Worm (Caenorhabditis elegans) whole organism, young adult: Measurements from ENCODE around the gene kel-1.
A peak's percentile ranks its signal among the peaks of the same experiment; 100 is the strongest.

ENCODE experiments used
- B0035.1 ChIP-seq: sonication (generic microtip); optimal IDR thresholded peaks from 2 replicates; lab custom pipeline; 2016; ENCODE audit warnings: missing genetic modification characterization, mild to moderate bottlenecking, missing compliant biosample characterization, missing genotype, missing genetic modification reagents
- F10E7.11 ChIP-seq: sonication (generic microtip); optimal IDR thresholded peaks from 2 replicates; lab custom pipeline; 2017; ENCODE audit warnings: mild to moderate bottlenecking, missing genetic modification characterization, moderate library complexity, missing compliant biosample characterization
- F52B5.7 ChIP-seq: sonication (generic microtip); optimal IDR thresholded peaks from 2 replicates; lab custom pipeline; 2016; ENCODE audit warnings: mild to moderate bottlenecking, missing genetic modification characterization, missing compliant biosample characterization
- F57A8.1 ChIP-seq: fragments of 200-800 bp; sonication (Bioruptor generic); optimal IDR thresholded peaks from 2 replicates; lab custom pipeline; 2018; ENCODE audit warnings: mild to moderate bottlenecking, missing genetic modification characterization, moderate library complexity, missing compliant biosample characterization
- F57C9.4 ChIP-seq: sonication (generic microtip); optimal IDR thresholded peaks from 2 replicates; lab custom pipeline; 2017; ENCODE audit warnings: mild to moderate bottlenecking, missing genetic modification characterization, missing compliant biosample characterization
- T26A5.8 ChIP-seq: sonication (generic microtip); optimal IDR thresholded peaks from 2 replicates; lab custom pipeline; 2016; ENCODE audit warnings: missing genetic modification characterization, missing compliant biosample characterization
- Y56A3A.18 ChIP-seq: fragments of 200-800 bp; sonication (Bioruptor generic); IDR thresholded peaks from 2 replicates; pipeline ENCODE4 v1.3.6; 2022; ENCODE audit warnings: missing genetic modification reagents, missing genetic modification characterization, missing compliant biosample characterization
- Y67H2A.10 ChIP-seq: fragments of 200-800 bp; sonication (Bioruptor generic); conservative IDR thresholded peaks from 2 replicates; pipeline ENCODE4 v1.3.6; 2022; ENCODE audit warnings: missing genetic modification reagents, missing genetic modification characterization, missing compliant biosample characterization
- ama-1 ChIP-seq, 3 experiments: fragments of 150-350 bp in 1 of 3; sonication (generic microtip) in 2 of 3; optimal IDR thresholded peaks; 2 replicates each; lab custom pipeline; 2014 to 2018; ENCODE audit warnings: missing biosample characterization in 2 of 3, missing genetic modification characterization in 2 of 3, missing genetic modification reagents in 2 of 3
- attf-3 ChIP-seq: fragments of 200-800 bp; sonication (Bioruptor generic); conservative IDR thresholded peaks from 2 replicates; pipeline ENCODE4 v1.3.6; 2022; ENCODE audit warnings: missing genetic modification reagents, missing genetic modification characterization, missing compliant biosample characterization
- attf-5 ChIP-seq: fragments of 200-800 bp; sonication (Bioruptor generic); optimal IDR thresholded peaks from 2 replicates; lab custom pipeline; 2018; ENCODE audit warnings: mild to moderate bottlenecking, missing genetic modification characterization, missing compliant biosample characterization
- attf-6 ChIP-seq: fragments of 200-800 bp; sonication (Bioruptor generic); IDR thresholded peaks from 2 replicates; pipeline ENCODE4 v1.3.6; 2022; ENCODE audit warnings: missing genetic modification reagents, missing genetic modification characterization, missing compliant biosample characterization
- ceh-91 ChIP-seq: fragments of 200-800 bp; sonication (Bioruptor generic); IDR thresholded peaks from 2 replicates; pipeline ENCODE4 v1.3.6; 2022; ENCODE audit warnings: missing genetic modification reagents, missing genetic modification characterization, missing compliant biosample characterization
- efl-1 ChIP-seq: fragments of 150-350 bp; optimal IDR thresholded peaks from 2 replicates; lab custom pipeline; 2014; ENCODE audit warnings: missing biosample characterization, missing genetic modification reagents, missing genetic modification characterization
- egl-18 ChIP-seq: fragments of 200-800 bp; sonication (Bioruptor generic); IDR thresholded peaks from 2 replicates; pipeline ENCODE4 v1.3.6; 2022; ENCODE audit warnings: missing genetic modification reagents, missing genetic modification characterization, missing compliant biosample characterization
- egl-44 ChIP-seq: fragments of 200-800 bp; sonication (Bioruptor generic); IDR thresholded peaks from 2 replicates; pipeline ENCODE4 v1.3.6; 2022; ENCODE audit warnings: missing genetic modification reagents, missing genetic modification characterization, missing compliant biosample characterization
- ekl-4 ChIP-seq: fragments of 200-800 bp; sonication (Bioruptor generic); IDR thresholded peaks from 2 replicates; pipeline ENCODE4 v1.3.6; 2022; ENCODE audit warnings: missing genetic modification reagents, missing genetic modification characterization, missing compliant biosample characterization
- ets-4 ChIP-seq: fragments of 200-800 bp; sonication (Bioruptor generic); optimal IDR thresholded peaks from 2 replicates; lab custom pipeline; 2018; ENCODE audit warnings: mild to moderate bottlenecking, missing genetic modification characterization, missing compliant biosample characterization
- fkh-3 ChIP-seq: sonication (generic microtip); optimal IDR thresholded peaks from 2 replicates; lab custom pipeline; 2016; ENCODE audit warnings: mild to moderate bottlenecking, missing genetic modification characterization, missing compliant biosample characterization
- hlh-26 ChIP-seq: fragments of 200-800 bp; sonication (Bioruptor generic); conservative IDR thresholded peaks from 2 replicates; pipeline ENCODE4 v1.3.6; 2022; ENCODE audit warnings: missing genetic modification reagents, missing genetic modification characterization, missing compliant biosample characterization
- lin-35 ChIP-seq, 3 experiments: fragments of 150-350 bp in 2 of 3; sonication (generic microtip) in 1 of 3; optimal IDR thresholded peaks; 2 replicates each; lab custom pipeline; 2014 to 2018; ENCODE audit warnings: missing biosample characterization in 3 of 3, missing genetic modification characterization in 3 of 3, missing genetic modification reagents in 3 of 3
- lin-40 ChIP-seq: sonication (generic microtip); optimal IDR thresholded peaks from 2 replicates; lab custom pipeline; 2016; ENCODE audit warnings: missing genetic modification characterization, mild to moderate bottlenecking, missing compliant biosample characterization, missing genotype, missing genetic modification reagents
- madf-10 ChIP-seq: sonication (generic microtip); optimal IDR thresholded peaks from 2 replicates; lab custom pipeline; 2016; ENCODE audit warnings: mild to moderate bottlenecking, missing genetic modification characterization, missing compliant biosample characterization
- nhr-120 ChIP-seq: fragments of 200-800 bp; sonication (Bioruptor generic); IDR thresholded peaks from 2 replicates; pipeline ENCODE4 v1.3.6; 2022; ENCODE audit warnings: missing genetic modification characterization, missing compliant biosample characterization
- nhr-27 ChIP-seq: fragments of 200-800 bp; sonication (Bioruptor generic); optimal IDR thresholded peaks from 2 replicates; lab custom pipeline; 2018; ENCODE audit warnings: mild to moderate bottlenecking, missing genetic modification characterization, moderate library complexity, missing compliant biosample characterization
- rcor-1 ChIP-seq: fragments of 200-800 bp; sonication (Bioruptor generic); IDR thresholded peaks from 2 replicates; pipeline ENCODE4 v1.3.6; 2022; ENCODE audit warnings: missing genetic modification reagents, missing genetic modification characterization, missing compliant biosample characterization
- sdz-38 ChIP-seq: sonication (generic microtip); optimal IDR thresholded peaks from 2 replicates; lab custom pipeline; 2016; ENCODE audit warnings: missing genotype, missing genetic modification characterization, missing compliant biosample characterization
- tbp1 ChIP-seq: fragments of 200-800 bp; sonication (Bioruptor generic); optimal IDR thresholded peaks from 2 replicates; lab custom pipeline; 2018; ENCODE audit warnings: mild to moderate bottlenecking, missing genetic modification characterization, missing compliant biosample characterization
- unc-130 ChIP-seq: sonication (generic microtip); optimal IDR thresholded peaks from 2 replicates; lab custom pipeline; 2016; ENCODE audit warnings: missing genetic modification reagents, missing genetic modification characterization, missing compliant biosample characterization
- zfh-2 ChIP-seq: fragments of 200-800 bp; sonication (Bioruptor generic); conservative IDR thresholded peaks from 2 replicates; pipeline ENCODE4 v1.3.6; 2022; ENCODE audit warnings: missing genetic modification reagents, missing genetic modification characterization, missing compliant biosample characterization
- ztf-25 ChIP-seq: fragments of 200-800 bp; sonication (Bioruptor generic); IDR thresholded peaks from 2 replicates; pipeline ENCODE4 v1.3.6; 2022; ENCODE audit warnings: missing genetic modification reagents, missing genetic modification characterization, missing compliant biosample characterization
- ztf-26 ChIP-seq: sonication (generic microtip); optimal IDR thresholded peaks from 2 replicates; lab custom pipeline; 2017; ENCODE audit warnings: missing genetic modification characterization, missing compliant biosample characterization
- ztf-3 ChIP-seq: fragments of 200-800 bp; sonication (Bioruptor generic); optimal IDR thresholded peaks from 2 replicates; lab custom pipeline; 2018; ENCODE audit warnings: mild to moderate bottlenecking, missing genetic modification characterization, missing compliant biosample characterization

Gene kel-1

ce11 chrII:11688643-11689042 lies at the start of gene kel-1:
TSS of gene kel-1 (plus strand) at chrII:11688943.
- no peak for TF ChIP-seq hlh-26
- TF ChIP-seq zfh-2 (GFP tag; lab: Robert Waterston, UW) = no peak
- TF ChIP-seq egl-44 (GFP tag; lab: Robert Waterston, UW) = no peak
- no peak for TF ChIP-seq attf-6 (GFP tag; lab: Robert Waterston, UW)
- no peak for TF ChIP-seq ekl-4 (GFP tag; lab: Robert Waterston, UW)
- no peak for TF ChIP-seq efl-1
- no peak for TF ChIP-seq T26A5.8 (tag; lab: Kevin White, UChicago)
- no peak for TF ChIP-seq unc-130
- no peak for TF ChIP-seq Y56A3A.18 (GFP tag; lab: Robert Waterston, UW)
- no peak for TF ChIP-seq Y67H2A.10 (GFP tag; lab: Robert Waterston, UW)
- no peak for TF ChIP-seq F57A8.1
- no peak for TF ChIP-seq ztf-3 (GFP tag; lab: Kevin White, UChicago)
- TF ChIP-seq nhr-27 (tag; lab: Kevin White, UChicago) = no peak
- TF ChIP-seq tbp1 = no peak

- TF ChIP-seq ztf-26 (tag; lab: Kevin White, UChicago) (peak; percentile 72), Y56A3A.18 (GFP tag; lab: Robert Waterston, UW) (no peak)
Measured at ce11 chrII:11642025-11642424, 46.7 kb upstream of the kel-1 start.

- TF ChIP-seq ets-4 (no peak), attf-3 (GFP tag; lab: Robert Waterston, UW) (no peak), ceh-91 (GFP tag; lab: Robert Waterston, UW) (no peak), rcor-1 (GFP tag; lab: Robert Waterston, UW) (no peak), ama-1 (optimal IDR thresholded peaks at IDR 0.05; lab: Kevin White, UChicago) (no peak), ama-1 (GFP tag; optimal IDR thresholded peaks at IDR 0.05; lab: Kevin White, UChicago) (no peak), ztf-25 (GFP tag; lab: Robert Waterston, UW) (no peak), F10E7.11 (tag; lab: Kevin White, UChicago) (no peak), sdz-38 (tag; lab: Kevin White, UChicago) (no peak), hlh-26 (no peak)
Measured at ce11 chrII:11642736-11643135, 46.0 kb upstream of the kel-1 start.

- TF ChIP-seq Y56A3A.18 (GFP tag; lab: Robert Waterston, UW) (no peak), fkh-3 (tag; lab: Kevin White, UChicago) (no peak), lin-35 (GFP tag; optimal IDR thresholded peaks at IDR 0.05; lab: Kevin White, UChicago) (no peak), egl-18 (GFP tag; lab: Robert Waterston, UW) (no peak), B0035.1 (no peak), F57C9.4 (tag; lab: Kevin White, UChicago) (no peak), lin-40 (tag; lab: Kevin White, UChicago) (no peak), tbp1 (no peak), nhr-120 (GFP tag; lab: Robert Waterston, UW) (no peak), F52B5.7 (tag; lab: Kevin White, UChicago) (no peak), attf-5 (no peak), madf-10 (tag; lab: Kevin White, UChicago) (no peak)
Measured at ce11 chrII:11644535-11644934, 44.2 kb upstream of the kel-1 start.

ce11 chrII:11645383-11645782 lies 43.4 kb upstream of the kel-1 start:
- no peak for TF ChIP-seq F10E7.11 (tag; lab: Kevin White, UChicago)
- no peak for TF ChIP-seq ama-1 (optimal IDR thresholded peaks at IDR 0.05; lab: Kevin White, UChicago)
- TF ChIP-seq ama-1 (GFP tag; optimal IDR thresholded peaks at IDR 0.05; lab: Kevin White, UChicago) = no peak
